Worm (Caenorhabditis elegans): ENCODE results near the gene C28D4.4.

The C28D4.4 gene

DNA sequence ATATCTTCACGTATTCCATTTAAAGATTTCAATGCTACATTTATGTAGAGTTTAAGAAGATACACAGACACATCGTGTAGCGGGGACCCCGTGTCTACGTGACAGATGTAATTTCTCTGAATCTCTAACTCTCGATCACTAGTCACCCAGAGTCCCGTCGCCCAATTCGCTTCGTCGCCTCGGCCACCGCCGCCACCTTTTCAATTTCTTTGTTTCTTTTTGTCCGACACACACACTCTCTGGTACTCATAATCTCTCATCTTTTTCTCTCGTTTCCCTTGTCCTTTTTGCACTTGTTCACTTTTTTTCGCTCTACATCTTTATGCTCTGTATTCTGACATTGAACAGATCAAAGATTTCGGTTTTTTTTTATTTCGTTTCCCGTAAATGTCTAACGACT, 26.4 kb downstream of the C28D4.4 start (continued):
- no peak for TF ChIP-seq nhr-76 (tag; optimal IDR thresholded peaks at IDR 0.05)
- TF ChIP-seq mdt-29 (GFP tag; IDR thresholded peaks at IDR 0.05): no peak
- TF ChIP-seq nhr-77 (tag; optimal IDR thresholded peaks at IDR 0.05): peak; percentile 31
- TF ChIP-seq nhr-237 (tag; optimal IDR thresholded peaks at IDR 0.05): no peak
- no peak for TF ChIP-seq nhr-102 (tag; optimal IDR thresholded peaks at IDR 0.05)
- TF ChIP-seq mep-1 (tag; optimal IDR thresholded peaks at IDR 0.05): peak; percentile 83
- TF ChIP-seq egl-43 (GFP tag; IDR thresholded peaks at IDR 0.05): no peak
- TF ChIP-seq lin-15B (tag; optimal IDR thresholded peaks at IDR 0.05): no peak
- peak; percentile 14 for TF ChIP-seq duxl-1 (tag; optimal IDR thresholded peaks at IDR 0.05; ENCODE audit: poor library complexity)
- peak; percentile 76 for TF ChIP-seq mxl-3 (GFP tag; optimal IDR thresholded peaks at IDR 0.05)
- TF ChIP-seq zip-11 (GFP tag; IDR thresholded peaks at IDR 0.05): no peak
- TF ChIP-seq ceh-20 (GFP tag; IDR thresholded peaks at IDR 0.05): peak; percentile 76
- TF ChIP-seq hlh-30 (tag; optimal IDR thresholded peaks at IDR 0.05; ENCODE audit: insufficient read depth): peak; percentile 62
- peak; percentile 15 for TF ChIP-seq ztf-7 (tag; optimal IDR thresholded peaks at IDR 0.05)
- peak; percentile 67 for TF ChIP-seq lin-1 (GFP tag; IDR thresholded peaks at IDR 0.05)
- TF ChIP-seq nhr-11 (tag; optimal IDR thresholded peaks at IDR 0.05): peak; percentile 57
- TF ChIP-seq ceh-44 (GFP tag; IDR thresholded peaks at IDR 0.05): no peak
- no peak for TF ChIP-seq nhr-41 (GFP tag; IDR thresholded peaks at IDR 0.05)
- TF ChIP-seq T26A8.4 (GFP tag; IDR thresholded peaks at IDR 0.05): no peak
- no peak for TF ChIP-seq php-3 (GFP tag; IDR thresholded peaks at IDR 0.05)
- TF ChIP-seq zfp-2 (tag; optimal IDR thresholded peaks at IDR 0.05): no peak
- TF ChIP-seq ceh-62 (tag; optimal IDR thresholded peaks at IDR 0.05): no peak
- peak; percentile 93 for TF ChIP-seq dmd-6 (GFP tag; IDR thresholded peaks at IDR 0.05)
- no peak for TF ChIP-seq aly-2 (tag; optimal IDR thresholded peaks at IDR 0.05)
- no peak for TF ChIP-seq fkh-10 (GFP tag; optimal IDR thresholded peaks at IDR 0.05)
- no peak for TF ChIP-seq ztf-11 (tag; optimal IDR thresholded peaks at IDR 0.05)
- no peak for TF ChIP-seq F10B5.3 (tag; optimal IDR thresholded peaks at IDR 0.05)
- peak; percentile 38 for TF ChIP-seq dpl-1 (GFP tag; optimal IDR thresholded peaks at IDR 0.05)
- no peak for TF ChIP-seq daf-8 (GFP tag; IDR thresholded peaks at IDR 0.05)
- TF ChIP-seq ceh-82 (tag; optimal IDR thresholded peaks at IDR 0.05): no peak
- TF ChIP-seq F49E8.2 (tag; optimal IDR thresholded peaks at IDR 0.05; ENCODE audit: borderline replicate concordance): no peak
- no peak for TF ChIP-seq nhr-42 (GFP tag; IDR thresholded peaks at IDR 0.05)
- no peak for TF ChIP-seq zag-1 (tag; optimal IDR thresholded peaks at IDR 0.05)
- peak; percentile 87 for TF ChIP-seq dve-1 (tag; optimal IDR thresholded peaks at IDR 0.05; ENCODE audit: insufficient read depth)
- TF ChIP-seq arid-1 (GFP tag; conservative IDR thresholded peaks at IDR 0.05): 0 out of 2 replicates have a peak, but pooled peaks have one; percentile 12
- peak; percentile 45 for TF ChIP-seq lin-13 (GFP tag; optimal IDR thresholded peaks at IDR 0.05)
- TF ChIP-seq ctbp-1 (GFP tag; IDR thresholded peaks at IDR 0.05): peak; percentile 61
- TF ChIP-seq fos-1 (tag; optimal IDR thresholded peaks at IDR 0.05): no peak
- TF ChIP-seq lin-38 (GFP tag; IDR thresholded peaks at IDR 0.05): no peak
- TF ChIP-seq gei-8 (GFP tag; optimal IDR thresholded peaks at IDR 0.05): no peak
- peak; percentile 27 for TF ChIP-seq pqm-1 (tag; optimal IDR thresholded peaks at IDR 0.05)
- TF ChIP-seq R02D3.7 (tag; optimal IDR thresholded peaks at IDR 0.05): no peak
- 0 out of 2 replicates have a peak, but pooled peaks have one; percentile 36 for TF ChIP-seq zfp-3 (GFP tag; conservative IDR thresholded peaks at IDR 0.05)
- no peak for TF ChIP-seq ama-1 (optimal IDR thresholded peaks at IDR 0.05)
- no peak for TF ChIP-seq mes-2 (tag; optimal IDR thresholded peaks at IDR 0.05; ENCODE audit: poor library complexity, severe bottlenecking)
- no peak for TF ChIP-seq ZK546.5 (tag; optimal IDR thresholded peaks at IDR 0.05)
- no peak for TF ChIP-seq set-16 (GFP tag; IDR thresholded peaks at IDR 0.05)
- TF ChIP-seq daf-19 (GFP tag; conservative IDR thresholded peaks at IDR 0.05): no peak
- no peak for TF ChIP-seq D1046.2 (GFP tag; IDR thresholded peaks at IDR 0.05)
- TF ChIP-seq madf-9 (GFP tag; conservative IDR thresholded peaks at IDR 0.05): peak; percentile 37
- TF ChIP-seq nhr-25 (tag; optimal IDR thresholded peaks at IDR 0.05; ENCODE audit: borderline replicate concordance, insufficient read depth): peak; percentile 65
- TF ChIP-seq lir-3 (tag; optimal IDR thresholded peaks at IDR 0.05): no peak
